Worm (Caenorhabditis elegans): ENCODE results near the gene K12H6.5.
A peak's percentile ranks its signal among the peaks of the same experiment; 100 is the strongest.

The K12H6.5 gene

ce11 chrII:2829482-2829881 lies 3.5 kb upstream of the K12H6.5 start:
- TF ChIP-seq B0310.2 (tag; optimal IDR thresholded peaks at IDR 0.05) (no peak), scrt-1 (GFP tag; IDR thresholded peaks at IDR 0.05) (no peak), tbx-37 (GFP tag; conservative IDR thresholded peaks at IDR 0.05) (no peak), ceh-13 (GFP tag; optimal IDR thresholded peaks at IDR 0.05) (no peak)

ce11 chrII:2827859-2828403 lies 2.0 kb upstream of the K12H6.5 start, which contains the start of gene K12H6.8:
TSS of gene K12H6.8 (plus strand) at chrII:2827896.
- no peak for TF ChIP-seq flt-1 (GFP tag; IDR thresholded peaks at IDR 0.05)
- no peak for TF ChIP-seq tra-4 (tag; optimal IDR thresholded peaks at IDR 0.05)
- TF ChIP-seq ama-1 (optimal IDR thresholded peaks at IDR 0.05) = peak; percentile 73
- TF ChIP-seq sea-1 (GFP tag; conservative IDR thresholded peaks at IDR 0.05) = no peak
- TF ChIP-seq tbx-11 (GFP tag; IDR thresholded peaks at IDR 0.05) = no peak
- TF ChIP-seq aly-1 (tag; optimal IDR thresholded peaks at IDR 0.05) = no peak

ce11 chrII:2824169-2824568 lies 1.8 kb downstream of the K12H6.5 start, which contains the start of the genes K12H6.4 and K12H6.9:
TSS of gene K12H6.4 (minus strand) at chrII:2824269.
TSS of gene K12H6.9 (plus strand) at chrII:2824404.
- TF ChIP-seq hmbx-1 (tag; optimal IDR thresholded peaks at IDR 0.05) = no peak
- no peak for TF ChIP-seq pes-1 (GFP tag; IDR thresholded peaks at IDR 0.05)
- no peak for TF ChIP-seq scrt-1 (GFP tag; IDR thresholded peaks at IDR 0.05)
- TF ChIP-seq tbx-11 (GFP tag; IDR thresholded peaks at IDR 0.05) = no peak
- no peak for TF ChIP-seq tbx-37 (GFP tag; conservative IDR thresholded peaks at IDR 0.05)
- no peak for TF ChIP-seq ets-7 (tag; optimal IDR thresholded peaks at IDR 0.05)
- TF ChIP-seq ceh-13 (GFP tag; optimal IDR thresholded peaks at IDR 0.05) = no peak
- no peak for TF ChIP-seq sea-1 (GFP tag; conservative IDR thresholded peaks at IDR 0.05)
- no peak for TF ChIP-seq flt-1 (GFP tag; IDR thresholded peaks at IDR 0.05)
- TF ChIP-seq tra-4 (tag; optimal IDR thresholded peaks at IDR 0.05) = no peak
- TF ChIP-seq hnd-1 (tag; optimal IDR thresholded peaks at IDR 0.05) = no peak
- TF ChIP-seq B0310.2 (tag; optimal IDR thresholded peaks at IDR 0.05) = no peak
- TF ChIP-seq ceh-36 (tag; optimal IDR thresholded peaks at IDR 0.05) = no peak

ce11 chrII:2822435-2822920 lies 3.5 kb downstream of the K12H6.5 start, which contains the start of the genes fut-4 and K12H6.10:
TSS of gene fut-4 (minus strand) at chrII:2822535.
TSS of gene K12H6.10 (plus strand) at chrII:2822870.
- no peak for TF ChIP-seq F13C5.2 (tag; optimal IDR thresholded peaks at IDR 0.05)
- TF ChIP-seq ets-7 (tag; optimal IDR thresholded peaks at IDR 0.05) = no peak
- no peak for TF ChIP-seq scrt-1 (GFP tag; IDR thresholded peaks at IDR 0.05)
- TF ChIP-seq tra-4 (tag; optimal IDR thresholded peaks at IDR 0.05) = no peak
- no peak for TF ChIP-seq ama-1 (optimal IDR thresholded peaks at IDR 0.05)
- no peak for TF ChIP-seq ceh-13 (GFP tag; optimal IDR thresholded peaks at IDR 0.05)
- no peak for TF ChIP-seq pes-1 (GFP tag; IDR thresholded peaks at IDR 0.05)

ce11 chrII:2816676-2817075 lies 9.3 kb downstream of the K12H6.5 start, which contains the start of gene set-13:
TSS of gene set-13 (plus strand) at chrII:2816976.
- no peak for TF ChIP-seq B0310.2 (tag; optimal IDR thresholded peaks at IDR 0.05)
- no peak for TF ChIP-seq ets-7 (tag; optimal IDR thresholded peaks at IDR 0.05)
- no peak for TF ChIP-seq sea-1 (GFP tag; conservative IDR thresholded peaks at IDR 0.05)
- TF ChIP-seq tbx-37 (GFP tag; conservative IDR thresholded peaks at IDR 0.05) = no peak
- no peak for TF ChIP-seq ama-1 (optimal IDR thresholded peaks at IDR 0.05)
- no peak for TF ChIP-seq pes-1 (GFP tag; IDR thresholded peaks at IDR 0.05)
- TF ChIP-seq F13C5.2 (tag; optimal IDR thresholded peaks at IDR 0.05) = no peak
- no peak for TF ChIP-seq hnd-1 (tag; optimal IDR thresholded peaks at IDR 0.05)
- TF ChIP-seq hmbx-1 (tag; optimal IDR thresholded peaks at IDR 0.05) = no peak
- no peak for TF ChIP-seq ceh-13 (GFP tag; optimal IDR thresholded peaks at IDR 0.05)
- TF ChIP-seq flt-1 (GFP tag; IDR thresholded peaks at IDR 0.05) = no peak
- TF ChIP-seq scrt-1 (GFP tag; IDR thresholded peaks at IDR 0.05) = no peak
- TF ChIP-seq hmg-4 (GFP tag; optimal IDR thresholded peaks at IDR 0.05) = no peak
- no peak for TF ChIP-seq aly-1 (tag; optimal IDR thresholded peaks at IDR 0.05)

ce11 chrII:2815444-2815843 lies 10.5 kb downstream of the K12H6.5 start, which contains the start of gene K12H6.2:
TSS of gene K12H6.2 (minus strand) at chrII:2815544.
- TF ChIP-seq hnd-1 (tag; optimal IDR thresholded peaks at IDR 0.05) (no peak), pes-1 (GFP tag; IDR thresholded peaks at IDR 0.05) (no peak), tbx-11 (GFP tag; IDR thresholded peaks at IDR 0.05) (no peak), scrt-1 (GFP tag; IDR thresholded peaks at IDR 0.05) (no peak)

- TF ChIP-seq hmg-4 (GFP tag; optimal IDR thresholded peaks at IDR 0.05) (no peak), F13C5.2 (tag; optimal IDR thresholded peaks at IDR 0.05) (no peak), tbx-11 (GFP tag; IDR thresholded peaks at IDR 0.05) (no peak), ets-7 (tag; optimal IDR thresholded peaks at IDR 0.05) (no peak), hmbx-1 (tag; optimal IDR thresholded peaks at IDR 0.05) (no peak)
These were observed 11.0 kb downstream of the K12H6.5 start for ce11 chrII:2815017-2815416.

ce11 chrII:2807674-2808206 lies 18.2 kb downstream of the K12H6.5 start, which contains the start of gene K12H6.12:
TSS of gene K12H6.12 (plus strand) at chrII:2808156.
- TF ChIP-seq hnd-1 (tag; optimal IDR thresholded peaks at IDR 0.05) (no peak), pes-1 (GFP tag; IDR thresholded peaks at IDR 0.05) (no peak), hmbx-1 (tag; optimal IDR thresholded peaks at IDR 0.05) (no peak), sea-1 (GFP tag; conservative IDR thresholded peaks at IDR 0.05) (no peak), tbx-11 (GFP tag; IDR thresholded peaks at IDR 0.05) (no peak), scrt-1 (GFP tag; IDR thresholded peaks at IDR 0.05) (no peak), ama-1 (optimal IDR thresholded peaks at IDR 0.05) (no peak)
